Fruit fly (Drosophila melanogaster) whole organism, embryonic: ENCODE results near the gene CG15473.

ENCODE experiments used
- Aef1 ChIP-seq: fragments of 200-800 bp; sonication (Bioruptor generic); IDR thresholded peaks from 3 replicates; pipeline ENCODE4 v1.3.6; 2022; ENCODE audit warnings: missing biosample characterization, missing genetic modification characterization
- CG10209 ChIP-seq: fragments of 200-800 bp; sonication (Bioruptor generic); optimal IDR thresholded peaks from 3 replicates; lab custom pipeline; 2017; ENCODE audit warnings: missing biosample characterization, mild to moderate bottlenecking, missing genetic modification characterization, missing genetic modification reagents
- CG10267 ChIP-seq: fragments of 200-800 bp; sonication (Bioruptor generic); optimal IDR thresholded peaks from 2 replicates; lab custom pipeline; 2018; ENCODE audit warnings: missing biosample characterization, mild to moderate bottlenecking, missing genetic modification characterization, moderate library complexity
- CG10321 ChIP-seq: fragments of 200-800 bp; sonication (Bioruptor generic); IDR thresholded peaks from 2 replicates; pipeline ENCODE4 v1.3.6; 2022; ENCODE audit warnings: missing biosample characterization, missing genetic modification characterization
- CG10431 ChIP-seq: fragments of 200-800 bp; sonication (Bioruptor generic); optimal IDR thresholded peaks from 3 replicates; lab custom pipeline; 2018; ENCODE audit warnings: missing biosample characterization, mild to moderate bottlenecking, missing genetic modification characterization
- CG10959 ChIP-seq: fragments of 200-800 bp; sonication (Bioruptor generic); IDR thresholded peaks from 2 replicates; pipeline ENCODE4 v1.3.6; 2022; ENCODE audit warnings: missing biosample characterization, missing genetic modification characterization
- CG11723 ChIP-seq: fragments of 200-800 bp; sonication (Bioruptor generic); optimal IDR thresholded peaks from 2 replicates; lab custom pipeline; 2017; ENCODE audit warnings: missing biosample characterization, mild to moderate bottlenecking, missing genetic modification characterization
- CG12391 ChIP-seq: fragments of 200-800 bp; sonication (Bioruptor generic); optimal IDR thresholded peaks from 3 replicates; lab custom pipeline; 2018; ENCODE audit warnings: missing biosample characterization, mild to moderate bottlenecking, missing genetic modification characterization, moderate library complexity
- CG14667 ChIP-seq: fragments of 200-800 bp; sonication (Bioruptor generic); IDR thresholded peaks from 2 replicates; pipeline ENCODE4 v1.3.6; 2022; ENCODE audit warnings: missing biosample characterization, missing genetic modification characterization
- CG17612 ChIP-seq: fragments of 200-800 bp; sonication (Bioruptor generic); IDR thresholded peaks from 2 replicates; pipeline ENCODE4 v1.3.6; 2022; ENCODE audit warnings: missing biosample characterization, missing genetic modification characterization
- CG18476 ChIP-seq: fragments of 200-800 bp; sonication (Bioruptor generic); optimal IDR thresholded peaks from 2 replicates; lab custom pipeline; 2016; ENCODE audit warnings: missing biosample characterization, mild to moderate bottlenecking, missing genetic modification characterization
- CG30403 ChIP-seq: fragments of 200-800 bp; sonication (Bioruptor generic); optimal IDR thresholded peaks from 3 replicates; lab custom pipeline; 2016; ENCODE audit warnings: missing biosample characterization, missing genetic modification characterization
- CG4282 ChIP-seq: fragments of 200-800 bp; sonication (Bioruptor generic); optimal IDR thresholded peaks from 2 replicates; lab custom pipeline; 2016; ENCODE audit warnings: missing biosample characterization, missing genetic modification characterization
- CG43689 ChIP-seq: fragments of 200-800 bp; sonication (Bioruptor generic); IDR thresholded peaks from 2 replicates; pipeline ENCODE4 v1.3.6; 2022; ENCODE audit warnings: missing biosample characterization, missing genetic modification characterization
- CG4617 ChIP-seq: fragments of 200-800 bp; sonication (Bioruptor generic); optimal IDR thresholded peaks from 3 replicates; lab custom pipeline; 2016; ENCODE audit warnings: missing biosample characterization, missing genetic modification characterization, borderline replicate concordance
- CG4730 ChIP-seq: fragments of 200-800 bp; sonication (Bioruptor generic); IDR thresholded peaks from 2 replicates; pipeline ENCODE4 v1.3.6; 2022; ENCODE audit warnings: missing biosample characterization, missing genetic modification characterization
- CG6272 ChIP-seq: fragments of 200-800 bp; sonication (Bioruptor generic); IDR thresholded peaks from 2 replicates; pipeline ENCODE4 v1.3.6; 2022; ENCODE audit warnings: missing biosample characterization, missing genetic modification characterization
- CG6791 ChIP-seq: fragments of 200-800 bp; sonication (Bioruptor generic); IDR thresholded peaks from 3 replicates; pipeline ENCODE4 v1.3.6; 2022; ENCODE audit warnings: missing biosample characterization, missing genetic modification characterization; ENCODE audit not compliant: partially characterized antibody
- CG7357 ChIP-seq: fragments of 200-800 bp; sonication (Bioruptor generic); IDR thresholded peaks from 3 replicates; pipeline ENCODE4 v1.3.6; 2022; ENCODE audit warnings: missing biosample characterization, missing genetic modification characterization
- CG7745 ChIP-seq: fragments of 200-800 bp; sonication (Bioruptor generic); optimal IDR thresholded peaks from 2 replicates; lab custom pipeline; 2018; ENCODE audit warnings: missing biosample characterization, mild to moderate bottlenecking, missing genetic modification characterization, moderate library complexity
- CG9609 ChIP-seq: fragments of 200-800 bp; sonication (Bioruptor generic); optimal IDR thresholded peaks from 3 replicates; lab custom pipeline; 2016; ENCODE audit warnings: missing biosample characterization, missing genetic modification characterization
- CkIIα-i1 ChIP-seq: fragments of 200-800 bp; sonication (Bioruptor generic); IDR thresholded peaks from 2 replicates; pipeline ENCODE4 v1.3.6; 2022; ENCODE audit warnings: missing biosample characterization, missing genetic modification characterization
- CoRest ChIP-seq: fragments of 200-800 bp; sonication (Bioruptor generic); optimal IDR thresholded peaks from 3 replicates; lab custom pipeline; 2018; ENCODE audit warnings: missing biosample characterization, mild to moderate bottlenecking, missing genetic modification characterization, moderate library complexity
- Drgx ChIP-seq: fragments of 200-800 bp; sonication (Bioruptor generic); IDR thresholded peaks from 2 replicates; pipeline ENCODE4 v1.3.6; 2022; ENCODE audit warnings: missing biosample characterization, missing genetic modification characterization
- Fer3 ChIP-seq: fragments of 200-800 bp; sonication (Bioruptor generic); optimal IDR thresholded peaks from 2 replicates; lab custom pipeline; 2018; ENCODE audit warnings: missing biosample characterization, mild to moderate bottlenecking, missing genetic modification characterization, moderate library complexity
- HHEX ChIP-seq: fragments of 200-800 bp; sonication (Bioruptor generic); optimal IDR thresholded peaks from 3 replicates; lab custom pipeline; 2017; ENCODE audit warnings: missing biosample characterization, mild to moderate bottlenecking, missing genetic modification characterization, missing genetic modification reagents
- HLH54F ChIP-seq: fragments of 200-800 bp; sonication (Bioruptor generic); optimal IDR thresholded peaks from 3 replicates; lab custom pipeline; 2016; ENCODE audit warnings: missing biosample characterization, missing genetic modification characterization
- Hmr ChIP-seq: fragments of 200-800 bp; sonication (Bioruptor generic); optimal IDR thresholded peaks from 3 replicates; lab custom pipeline; 2017; ENCODE audit warnings: mild to moderate bottlenecking, missing biosample characterization, missing genetic modification reagents, missing genetic modification characterization
- Kr ChIP-seq: fragments of 200-800 bp; sonication (Bioruptor generic); optimal IDR thresholded peaks from 2 replicates; lab custom pipeline; 2017; ENCODE audit warnings: missing biosample characterization, mild to moderate bottlenecking, missing genetic modification characterization
- MESR4 ChIP-seq: fragments of 200-800 bp; sonication (Bioruptor generic); optimal IDR thresholded peaks from 2 replicates; lab custom pipeline; 2018; ENCODE audit warnings: missing biosample characterization, mild to moderate bottlenecking, missing genetic modification characterization, moderate library complexity
- Ptx1 ChIP-seq: fragments of 200-800 bp; sonication (Bioruptor generic); IDR thresholded peaks from 2 replicates; pipeline ENCODE4 v1.3.6; 2022; ENCODE audit warnings: missing biosample characterization, missing genetic modification characterization
- Ssrp ChIP-seq: fragments of 200-800 bp; sonication (Bioruptor generic); optimal IDR thresholded peaks from 2 replicates; lab custom pipeline; 2018; ENCODE audit warnings: missing biosample characterization, mild to moderate bottlenecking, missing genetic modification characterization, moderate library complexity
- Stat92E ChIP-seq, 3 experiments: fragments of >200 bp in 2 of 3; fragments of 200-800 bp in 1 of 3; sonication (Bioruptor generic) in 1 of 3; optimal IDR thresholded peaks; 2 replicates each; lab custom pipeline; 2017 to 2019; ENCODE audit warnings: missing biosample characterization in 3 of 3, missing genetic modification characterization in 3 of 3, mild to moderate bottlenecking in 1 of 3, moderate library complexity in 1 of 3
- bbx ChIP-seq: fragments of 200-800 bp; sonication (Bioruptor generic); IDR thresholded peaks from 2 replicates; pipeline ENCODE4 v1.3.6; 2022; ENCODE audit warnings: missing biosample characterization, missing genetic modification characterization; ENCODE audit not compliant: partially characterized antibody
- cas ChIP-seq: fragments of 200-800 bp; sonication (Bioruptor generic); IDR thresholded peaks from 2 replicates; pipeline ENCODE4 v1.3.6; 2022; ENCODE audit warnings: missing biosample characterization, missing genetic modification characterization
- corto ChIP-seq: fragments of 200-800 bp; sonication (Bioruptor generic); optimal IDR thresholded peaks from 2 replicates; lab custom pipeline; 2016; ENCODE audit warnings: missing biosample characterization, mild to moderate bottlenecking, missing genetic modification characterization, moderate library complexity
- ewg ChIP-seq: fragments of 200-800 bp; sonication (Bioruptor generic); optimal IDR thresholded peaks from 3 replicates; lab custom pipeline; 2017; ENCODE audit warnings: mild to moderate bottlenecking, missing biosample characterization, missing genetic modification reagents, missing genetic modification characterization
- fru ChIP-seq: fragments of >200 bp; optimal IDR thresholded peaks from 2 replicates; lab custom pipeline; 2017
- ftz-f1 ChIP-seq: fragments of 200-800 bp; sonication (Bioruptor generic); optimal IDR thresholded peaks from 2 replicates; lab custom pipeline; 2016; ENCODE audit warnings: missing biosample characterization, missing genetic modification characterization
- hbn ChIP-seq: fragments of 200-800 bp; sonication (Bioruptor generic); IDR thresholded peaks from 2 replicates; pipeline ENCODE4 v1.3.6; 2022; ENCODE audit warnings: missing biosample characterization, missing genetic modification characterization; ENCODE audit not compliant: partially characterized antibody
- kni ChIP-seq: fragments of 200-800 bp; sonication (Bioruptor generic); optimal IDR thresholded peaks from 3 replicates; lab custom pipeline; 2017; ENCODE audit warnings: mild to moderate bottlenecking, missing biosample characterization, missing genetic modification reagents, missing genetic modification characterization
- mam ChIP-seq: fragments of 200-800 bp; sonication (Bioruptor generic); optimal IDR thresholded peaks from 3 replicates; lab custom pipeline; 2016; ENCODE audit warnings: missing biosample characterization, missing genetic modification characterization
- pb ChIP-seq: fragments of 200-800 bp; sonication (Bioruptor generic); optimal IDR thresholded peaks from 3 replicates; lab custom pipeline; 2016; ENCODE audit warnings: missing biosample characterization, missing genetic modification characterization
- pita ChIP-seq: fragments of 200-800 bp; sonication (Bioruptor generic); optimal IDR thresholded peaks from 2 replicates; lab custom pipeline; 2017; ENCODE audit warnings: missing biosample characterization, mild to moderate bottlenecking, missing genetic modification characterization
- rib ChIP-seq: fragments of 200-800 bp; sonication (Bioruptor generic); IDR thresholded peaks from 2 replicates; pipeline ENCODE4 v1.3.6; 2022; ENCODE audit warnings: missing biosample characterization, missing genetic modification characterization
- sens-2 ChIP-seq: fragments of 200-800 bp; sonication (Bioruptor generic); IDR thresholded peaks from 2 replicates; pipeline ENCODE4 v1.3.6; 2022; ENCODE audit warnings: missing biosample characterization, missing genetic modification characterization
- sna ChIP-seq: fragments of 200-800 bp; sonication (Bioruptor generic); IDR thresholded peaks from 2 replicates; pipeline ENCODE4 v1.3.6; 2022; ENCODE audit warnings: missing biosample characterization, missing genetic modification characterization; ENCODE audit not compliant: partially characterized antibody
- stc ChIP-seq: fragments of 200-800 bp; sonication (Bioruptor generic); IDR thresholded peaks from 2 replicates; pipeline ENCODE4 v1.3.6; 2022; ENCODE audit warnings: missing biosample characterization, missing genetic modification characterization
- tio ChIP-seq: fragments of 200-800 bp; sonication (Bioruptor generic); optimal IDR thresholded peaks from 2 replicates; lab custom pipeline; 2017; ENCODE audit warnings: missing biosample characterization, missing genetic modification characterization, inconsistent platforms
- vvl ChIP-seq: fragments of 200-800 bp; sonication (Bioruptor generic); IDR thresholded peaks from 2 replicates; pipeline ENCODE4 v1.3.6; 2022; ENCODE audit warnings: missing biosample characterization, missing genetic modification characterization
- wek ChIP-seq: fragments of 200-800 bp; sonication (Bioruptor generic); optimal IDR thresholded peaks from 3 replicates; lab custom pipeline; 2018; ENCODE audit warnings: missing biosample characterization, mild to moderate bottlenecking, missing genetic modification characterization, moderate library complexity
- zfh1 ChIP-seq: fragments of 200-800 bp; sonication (Bioruptor generic); IDR thresholded peaks from 3 replicates; pipeline ENCODE4 v1.3.6; 2022; ENCODE audit warnings: missing biosample characterization, missing genetic modification characterization

Gene CG15473

DNA sequence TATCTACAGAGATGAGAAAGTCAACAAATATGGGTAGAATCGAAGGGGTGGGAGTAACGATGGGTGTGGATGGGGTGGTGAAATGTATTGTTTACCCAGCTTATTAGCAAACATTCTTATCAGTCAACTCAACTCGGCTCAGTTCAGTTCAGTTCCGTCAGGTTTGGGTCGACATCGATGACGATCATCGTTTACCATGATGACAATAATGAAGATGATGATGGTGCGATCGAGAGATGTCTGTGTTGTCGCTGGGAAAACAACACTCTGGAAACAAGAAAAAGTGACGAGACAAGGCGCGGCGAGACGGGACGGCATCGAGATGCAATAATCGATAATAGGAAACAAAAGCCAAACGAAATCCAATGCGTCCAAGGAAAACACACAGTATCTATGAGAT lies 44.6 kb downstream of the CG15473 start (continued):
- TF ChIP-seq sens-2 (GFP tag; lab: Robert Waterston, UW) (no peak), Ssrp (tag; lab: Kevin White, UChicago) (no peak), CG7745 (tag; lab: Kevin White, UChicago) (no peak), HLH54F (GFP tag; lab: Kevin White, UChicago) (no peak), Drgx (no peak), pb (no peak), CG10209 (GFP tag; lab: Kevin White, UChicago) (peak; percentile 14), Aef1 (GFP tag; lab: Robert Waterston, UW) (no peak), CG11723 (GFP tag; lab: Kevin White, UChicago) (peak; percentile 6), mam (GFP tag; lab: Kevin White, UChicago) (no peak), CG4617 (GFP tag; lab: Kevin White, UChicago) (no peak), CG43689 (GFP tag; lab: Robert Waterston, UW) (no peak), CG4730 (GFP tag; lab: Robert Waterston, UW) (no peak), CG17612 (no peak), CG14667 (GFP tag; lab: Robert Waterston, UW) (no peak), CG10321 (GFP tag; lab: Robert Waterston, UW) (no peak), fru (lab: Kevin White, UChicago) (no peak), vvl (GFP tag; lab: Robert Waterston, UW) (0 out of 2 replicates have a peak, but pooled peaks have one; percentile 9), CG10267 (no peak), CG4282 (GFP tag; lab: Kevin White, UChicago) (no peak), zfh1 (GFP tag; lab: Robert Waterston, UW) (0 out of 3 replicates have a peak, but pooled peaks have one; percentile 42), CG9609 (GFP tag; lab: Kevin White, UChicago) (no peak), ftz-f1 (no peak), MESR4 (GFP tag; lab: Kevin White, UChicago) (no peak), hbn (GFP tag; lab: Robert Waterston, UW) (no peak), CG12391 (tag; lab: Kevin White, UChicago) (peak; percentile 15), CG7357 (GFP tag; lab: Robert Waterston, UW) (no peak), Ptx1 (GFP tag; lab: Robert Waterston, UW) (no peak), sna (GFP tag; lab: Robert Waterston, UW) (no peak), CG10959 (GFP tag; lab: Robert Waterston, UW) (no peak), stc (GFP tag; lab: Robert Waterston, UW) (no peak), pita (no peak), CG6272 (GFP tag; lab: Robert Waterston, UW) (no peak), CoRest (tag; lab: Kevin White, UChicago) (no peak), kni (GFP tag; lab: Kevin White, UChicago) (peak; percentile 65), wek (GFP tag; lab: Kevin White, UChicago) (peak; percentile 51), Hmr (GFP tag; lab: Kevin White, UChicago) (no peak), CkIIα-i1 (GFP tag; lab: Robert Waterston, UW) (no peak), Kr (GFP tag; lab: Kevin White, UChicago) (peak; percentile 49), CG30403 (GFP tag; lab: Kevin White, UChicago) (no peak), tio (GFP tag; lab: Kevin White, UChicago) (no peak), cas (no peak), CG18476 (no peak), CG6791 (no peak), ewg (no peak), bbx (GFP tag; lab: Robert Waterston, UW) (no peak), Fer3 (tag; lab: Kevin White, UChicago) (no peak), CG10431 (GFP tag; lab: Kevin White, UChicago) (peak; percentile 7), Stat92E (GFP tag; optimal IDR thresholded peaks at IDR 0.05; lab: Kevin White, UChicago) (no peak), rib (no peak), corto (GFP tag; lab: Kevin White, UChicago) (no peak), HHEX (GFP tag; lab: Kevin White, UChicago) (peak; percentile 0)
